Worm (Caenorhabditis elegans) whole organism, young adult: Measurements from ENCODE around the gene ykt-6.

Experiments used
- B0336.3 ChIP-seq: fragments of 200-800 bp; sonication (Bioruptor generic); IDR thresholded peaks from 2 replicates; pipeline ENCODE4 v1.3.6; 2022; ENCODE audit warnings: missing genetic modification characterization, missing compliant biosample characterization
- F10E7.11 ChIP-seq: sonication (generic microtip); optimal IDR thresholded peaks from 2 replicates; lab custom pipeline; 2017; ENCODE audit warnings: mild to moderate bottlenecking, missing genetic modification characterization, moderate library complexity, missing compliant biosample characterization
- F37B4.10 ChIP-seq: fragments of 200-800 bp; sonication (Bioruptor generic); IDR thresholded peaks from 2 replicates; pipeline ENCODE4 v1.3.6; 2022; ENCODE audit warnings: missing genetic modification characterization, missing compliant biosample characterization
- F52B5.7 ChIP-seq: sonication (generic microtip); optimal IDR thresholded peaks from 2 replicates; lab custom pipeline; 2016; ENCODE audit warnings: mild to moderate bottlenecking, missing genetic modification characterization, missing compliant biosample characterization
- F57A8.1 ChIP-seq: fragments of 200-800 bp; sonication (Bioruptor generic); optimal IDR thresholded peaks from 2 replicates; lab custom pipeline; 2018; ENCODE audit warnings: mild to moderate bottlenecking, missing genetic modification characterization, moderate library complexity, missing compliant biosample characterization
- F57C9.4 ChIP-seq: sonication (generic microtip); optimal IDR thresholded peaks from 2 replicates; lab custom pipeline; 2017; ENCODE audit warnings: mild to moderate bottlenecking, missing genetic modification characterization, missing compliant biosample characterization
- K12H6.12 ChIP-seq: fragments of 200-800 bp; sonication (Bioruptor generic); optimal IDR thresholded peaks from 2 replicates; lab custom pipeline; 2018; ENCODE audit warnings: mild to moderate bottlenecking, missing genetic modification characterization, missing compliant biosample characterization
- Y67H2A.10 ChIP-seq: fragments of 200-800 bp; sonication (Bioruptor generic); conservative IDR thresholded peaks from 2 replicates; pipeline ENCODE4 v1.3.6; 2022; ENCODE audit warnings: missing genetic modification reagents, missing genetic modification characterization, missing compliant biosample characterization
- aptf-3 ChIP-seq: fragments of 200-800 bp; sonication (Bioruptor generic); IDR thresholded peaks from 2 replicates; pipeline ENCODE4 v1.3.6; 2022; ENCODE audit warnings: missing genetic modification characterization, missing compliant biosample characterization
- atf-7 ChIP-seq: sonication (generic microtip); optimal IDR thresholded peaks from 2 replicates; lab custom pipeline; 2017; ENCODE audit warnings: mild to moderate bottlenecking, missing genetic modification characterization, missing compliant biosample characterization
- athp-1 ChIP-seq: sonication (generic microtip); optimal IDR thresholded peaks from 2 replicates; lab custom pipeline; 2017; ENCODE audit warnings: mild to moderate bottlenecking, missing genetic modification characterization, missing compliant biosample characterization
- ccch-3 ChIP-seq: fragments of 200-800 bp; sonication (Bioruptor generic); optimal IDR thresholded peaks from 2 replicates; lab custom pipeline; 2018; ENCODE audit warnings: mild to moderate bottlenecking, missing genetic modification characterization, missing compliant biosample characterization
- cebp-1 ChIP-seq, 2 experiments: fragments of 200-800 bp in 1 of 2; sonication (Bioruptor generic) in 1 of 2; sonication (generic microtip) in 1 of 2; IDR thresholded peaks in 1 of 2; optimal IDR thresholded peaks in 1 of 2; 2 replicates each; pipeline versions ENCODE4 v1.3.6 to Lab custom; 2017 to 2022; ENCODE audit warnings: missing compliant biosample characterization in 2 of 2, missing genetic modification characterization in 2 of 2, mild to moderate bottlenecking in 1 of 2, missing genetic modification reagents in 1 of 2, moderate library complexity in 1 of 2
- cebp-2 ChIP-seq: fragments of 200-800 bp; sonication (Bioruptor generic); IDR thresholded peaks from 2 replicates; pipeline ENCODE4 v1.3.6; 2022; ENCODE audit warnings: missing genetic modification characterization, missing compliant biosample characterization
- ceh-27 ChIP-seq: fragments of 200-800 bp; sonication (Bioruptor generic); optimal IDR thresholded peaks from 2 replicates; lab custom pipeline; 2018; ENCODE audit warnings: mild to moderate bottlenecking, missing genetic modification characterization, moderate library complexity, missing compliant biosample characterization
- ceh-79 ChIP-seq: sonication (generic microtip); optimal IDR thresholded peaks from 2 replicates; lab custom pipeline; 2017; ENCODE audit warnings: mild to moderate bottlenecking, missing genetic modification characterization, missing compliant biosample characterization
- die-1 ChIP-seq: sonication (generic microtip); optimal IDR thresholded peaks from 2 replicates; lab custom pipeline; 2016; ENCODE audit warnings: missing genotype, mild to moderate bottlenecking, missing genetic modification characterization, missing compliant biosample characterization
- efl-1 ChIP-seq: fragments of 150-350 bp; optimal IDR thresholded peaks from 2 replicates; lab custom pipeline; 2014; ENCODE audit warnings: missing biosample characterization, missing genetic modification reagents, missing genetic modification characterization
- egl-18 ChIP-seq: fragments of 200-800 bp; sonication (Bioruptor generic); IDR thresholded peaks from 2 replicates; pipeline ENCODE4 v1.3.6; 2022; ENCODE audit warnings: missing genetic modification reagents, missing genetic modification characterization, missing compliant biosample characterization
- egl-44 ChIP-seq: fragments of 200-800 bp; sonication (Bioruptor generic); IDR thresholded peaks from 2 replicates; pipeline ENCODE4 v1.3.6; 2022; ENCODE audit warnings: missing genetic modification reagents, missing genetic modification characterization, missing compliant biosample characterization
- egrh-3 ChIP-seq: fragments of 200-800 bp; sonication (Bioruptor generic); IDR thresholded peaks from 2 replicates; pipeline ENCODE4 v1.3.6; 2022; ENCODE audit warnings: missing genetic modification reagents, missing genetic modification characterization, missing compliant biosample characterization
- gei-17 ChIP-seq: fragments of 200-800 bp; sonication (Bioruptor generic); optimal IDR thresholded peaks from 2 replicates; lab custom pipeline; 2018; ENCODE audit warnings: mild to moderate bottlenecking, missing genetic modification characterization, missing compliant biosample characterization
- him-1 ChIP-seq: sonication (generic microtip); optimal IDR thresholded peaks from 2 replicates; lab custom pipeline; 2016; ENCODE audit warnings: missing genotype, missing genetic modification reagents, missing genetic modification characterization, missing compliant biosample characterization
- hlh-26 ChIP-seq: fragments of 200-800 bp; sonication (Bioruptor generic); conservative IDR thresholded peaks from 2 replicates; pipeline ENCODE4 v1.3.6; 2022; ENCODE audit warnings: missing genetic modification reagents, missing genetic modification characterization, missing compliant biosample characterization
- let-607 ChIP-seq, 2 experiments: fragments of 200-800 bp in 1 of 2; sonication (Bioruptor generic) in 1 of 2; sonication (generic microtip) in 1 of 2; optimal IDR thresholded peaks; 2 replicates each; lab custom pipeline; 2016 to 2018; ENCODE audit warnings: mild to moderate bottlenecking in 2 of 2, missing compliant biosample characterization in 2 of 2, missing genetic modification characterization in 2 of 2, moderate library complexity in 2 of 2, missing genotype in 1 of 2
- lin-40 ChIP-seq: sonication (generic microtip); optimal IDR thresholded peaks from 2 replicates; lab custom pipeline; 2016; ENCODE audit warnings: missing genetic modification characterization, mild to moderate bottlenecking, missing compliant biosample characterization, missing genotype, missing genetic modification reagents
- lir-1 ChIP-seq: fragments of 200-800 bp; sonication (Bioruptor generic); conservative IDR thresholded peaks from 2 replicates; pipeline ENCODE4 v1.3.6; 2022; ENCODE audit warnings: missing genetic modification reagents, missing genetic modification characterization, missing compliant biosample characterization
- lsy-27 ChIP-seq: sonication (generic microtip); optimal IDR thresholded peaks from 2 replicates; lab custom pipeline; 2017; ENCODE audit warnings: missing genetic modification characterization, mild to moderate bottlenecking, missing compliant biosample characterization, antibody characterized with exemption, missing genotype, borderline replicate concordance; ENCODE audit not compliant: insufficient read depth
- madf-10 ChIP-seq: sonication (generic microtip); optimal IDR thresholded peaks from 2 replicates; lab custom pipeline; 2016; ENCODE audit warnings: mild to moderate bottlenecking, missing genetic modification characterization, missing compliant biosample characterization
- madf-3 ChIP-seq: fragments of 200-800 bp; sonication (Bioruptor generic); IDR thresholded peaks from 2 replicates; pipeline ENCODE4 v1.3.6; 2022; ENCODE audit warnings: missing genetic modification reagents, missing genetic modification characterization, missing compliant biosample characterization
- mxl-1 ChIP-seq: sonication (generic microtip); optimal IDR thresholded peaks from 2 replicates; lab custom pipeline; 2016; ENCODE audit warnings: missing genetic modification characterization, missing compliant biosample characterization
- nfyb-1 ChIP-seq: fragments of 200-800 bp; sonication (Bioruptor generic); IDR thresholded peaks from 2 replicates; pipeline ENCODE4 v1.3.6; 2022; ENCODE audit warnings: missing genetic modification reagents, missing genetic modification characterization, missing compliant biosample characterization
- nhr-179 ChIP-seq: sonication (generic microtip); optimal IDR thresholded peaks from 2 replicates; lab custom pipeline; 2016; ENCODE audit warnings: mild to moderate bottlenecking, missing genetic modification characterization, missing compliant biosample characterization
- nhr-27 ChIP-seq: fragments of 200-800 bp; sonication (Bioruptor generic); optimal IDR thresholded peaks from 2 replicates; lab custom pipeline; 2018; ENCODE audit warnings: mild to moderate bottlenecking, missing genetic modification characterization, moderate library complexity, missing compliant biosample characterization
- nhr-80 ChIP-seq: sonication (generic microtip); optimal IDR thresholded peaks from 2 replicates; lab custom pipeline; 2016; ENCODE audit warnings: missing genetic modification characterization, missing compliant biosample characterization
- rec-8 ChIP-seq, 2 experiments: sonication (generic microtip); optimal IDR thresholded peaks; 2 replicates each; lab custom pipeline; 2016; ENCODE audit warnings: mild to moderate bottlenecking in 2 of 2, missing genetic modification characterization in 2 of 2, missing genetic modification reagents in 2 of 2, missing genotype in 2 of 2, missing biosample characterization in 1 of 2, missing compliant biosample characterization in 1 of 2, moderate library complexity in 1 of 2
- repo-1 ChIP-seq: sonication (generic microtip); optimal IDR thresholded peaks from 2 replicates; lab custom pipeline; 2017; ENCODE audit warnings: mild to moderate bottlenecking, missing genetic modification characterization, missing compliant biosample characterization
- rpc-1 ChIP-seq, 2 experiments: fragments of 150-350 bp in 1 of 2; sonication (generic microtip) in 1 of 2; optimal IDR thresholded peaks; 2 replicates each; lab custom pipeline; 2014 to 2018; ENCODE audit warnings: missing biosample characterization in 1 of 2, missing genetic modification characterization in 1 of 2, missing genetic modification reagents in 1 of 2, missing genotype in 1 of 2
- sea-2 ChIP-seq: fragments of 200-800 bp; sonication (Bioruptor generic); IDR thresholded peaks from 2 replicates; pipeline ENCODE4 v1.3.6; 2022; ENCODE audit warnings: missing genetic modification characterization, missing compliant biosample characterization
- snpc-1.3 ChIP-seq: sonication (generic microtip); optimal IDR thresholded peaks from 2 replicates; lab custom pipeline; 2017; ENCODE audit warnings: missing genetic modification characterization, mild to moderate bottlenecking, missing compliant biosample characterization, antibody characterized with exemption, moderate library complexity, missing genotype, missing genetic modification reagents; ENCODE audit not compliant: insufficient read depth
- sptf-2 ChIP-seq: fragments of 200-800 bp; sonication (Bioruptor generic); optimal IDR thresholded peaks from 2 replicates; lab custom pipeline; 2018; ENCODE audit warnings: mild to moderate bottlenecking, missing genetic modification characterization, missing compliant biosample characterization
- tbp1 ChIP-seq: fragments of 200-800 bp; sonication (Bioruptor generic); optimal IDR thresholded peaks from 2 replicates; lab custom pipeline; 2018; ENCODE audit warnings: mild to moderate bottlenecking, missing genetic modification characterization, missing compliant biosample characterization
- tbx-9 ChIP-seq: sonication (generic microtip); optimal IDR thresholded peaks from 2 replicates; lab custom pipeline; 2016; ENCODE audit warnings: borderline replicate concordance, missing genetic modification characterization, inconsistent platforms, missing compliant biosample characterization
- tlf-1 ChIP-seq: fragments of 200-800 bp; sonication (Bioruptor generic); optimal IDR thresholded peaks from 2 replicates; lab custom pipeline; 2018; ENCODE audit warnings: mild to moderate bottlenecking, missing genetic modification characterization, missing compliant biosample characterization
- xnd-1 ChIP-seq: sonication (generic microtip); optimal IDR thresholded peaks from 2 replicates; lab custom pipeline; 2016; ENCODE audit warnings: missing genotype, missing genetic modification reagents, missing genetic modification characterization, missing compliant biosample characterization
- zfh-2 ChIP-seq: fragments of 200-800 bp; sonication (Bioruptor generic); conservative IDR thresholded peaks from 2 replicates; pipeline ENCODE4 v1.3.6; 2022; ENCODE audit warnings: missing genetic modification reagents, missing genetic modification characterization, missing compliant biosample characterization
- zim-3 ChIP-seq: sonication (generic microtip); optimal IDR thresholded peaks from 2 replicates; lab custom pipeline; 2017; ENCODE audit warnings: mild to moderate bottlenecking, missing genetic modification characterization, moderate library complexity, missing compliant biosample characterization
- ztf-6 ChIP-seq: fragments of 200-800 bp; sonication (Bioruptor generic); IDR thresholded peaks from 2 replicates; pipeline ENCODE4 v1.3.6; 2022; ENCODE audit warnings: missing genetic modification reagents, missing genetic modification characterization, missing compliant biosample characterization

Gene ykt-6

DNA sequence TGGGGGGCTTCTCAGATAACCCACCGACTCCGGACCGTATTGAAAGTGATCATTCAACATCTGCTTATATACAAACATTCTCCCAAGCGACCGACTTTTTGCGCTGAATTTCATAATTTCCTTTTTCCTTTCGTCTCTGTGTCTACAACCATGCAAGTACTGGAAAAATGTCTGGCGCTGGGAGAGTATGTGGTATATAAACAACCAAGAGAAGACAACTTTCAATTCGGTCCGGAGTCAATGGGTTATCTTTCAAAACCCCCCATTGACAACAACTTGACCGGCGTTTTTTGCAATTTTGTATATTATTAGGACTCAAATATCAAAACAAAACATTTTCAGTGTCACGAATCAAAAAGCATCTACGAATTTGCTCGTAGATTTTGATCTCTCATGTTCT is 8.9 kb downstream of the ykt-6 start (continued):
- TF ChIP-seq gei-17 (GFP tag; lab: Kevin White, UChicago) (peak; percentile 83), cebp-2 (no peak), mxl-1 (tag; lab: Kevin White, UChicago) (no peak), ceh-27 (GFP tag; lab: Kevin White, UChicago) (peak; percentile 72), aptf-3 (GFP tag; lab: Robert Waterston, UW) (no peak), die-1 (tag; lab: Kevin White, UChicago) (peak; percentile 16), efl-1 (no peak), egl-44 (GFP tag; lab: Robert Waterston, UW) (peak; percentile 42; the same call in 1 of the 2 replicates), lin-40 (tag; lab: Kevin White, UChicago) (peak; percentile 90), F57A8.1 (no peak), zfh-2 (GFP tag; lab: Robert Waterston, UW) (no peak), nhr-179 (tag; lab: Kevin White, UChicago) (no peak), him-1 (tag; lab: Kevin White, UChicago) (no peak), sea-2 (no peak), ceh-79 (tag; lab: Kevin White, UChicago) (peak; percentile 67), repo-1 (tag; lab: Kevin White, UChicago) (peak; percentile 95), egl-18 (GFP tag; lab: Robert Waterston, UW) (no peak), F10E7.11 (tag; lab: Kevin White, UChicago) (no peak), zim-3 (tag; lab: Kevin White, UChicago) (peak; percentile 36), K12H6.12 (peak; percentile 41), Y67H2A.10 (GFP tag; lab: Robert Waterston, UW) (no peak), B0336.3 (GFP tag; lab: Robert Waterston, UW) (peak; percentile 88), egrh-3 (no peak), snpc-1.3 (tag; lab: Kevin White, UChicago) (peak; percentile 49), sptf-2 (GFP tag; lab: Kevin White, UChicago) (no peak), hlh-26 (GFP tag; lab: Robert Waterston, UW) (no peak), madf-10 (tag; lab: Kevin White, UChicago) (peak; percentile 62), tlf-1 (peak; percentile 51), athp-1 (tag; lab: Kevin White, UChicago) (peak; percentile 5), tbx-9 (tag; lab: Kevin White, UChicago) (no peak), lsy-27 (no peak), let-607 (tag; optimal IDR thresholded peaks at IDR 0.05; lab: Kevin White, UChicago) (peak; percentile 43 to 62), F52B5.7 (tag; lab: Kevin White, UChicago) (peak; percentile 38), atf-7 (peak; percentile 81), nfyb-1 (peak; percentile 94), rpc-1 (optimal IDR thresholded peaks at IDR 0.05; lab: Kevin White, UChicago) (peak; percentile 70), rpc-1 (tag; optimal IDR thresholded peaks at IDR 0.05; lab: Kevin White, UChicago) (peak; percentile 64), cebp-1 (GFP tag; IDR thresholded peaks at IDR 0.05; lab: Robert Waterston, UW) (peak; percentile 92), cebp-1 (tag; optimal IDR thresholded peaks at IDR 0.05; lab: Kevin White, UChicago) (peak; percentile 98), F57C9.4 (tag; lab: Kevin White, UChicago) (no peak), madf-3 (GFP tag; lab: Robert Waterston, UW) (no peak), ztf-6 (GFP tag; lab: Robert Waterston, UW) (no peak), xnd-1 (tag; lab: Kevin White, UChicago) (no peak), lir-1 (GFP tag; lab: Robert Waterston, UW) (no peak), nhr-80 (tag; lab: Kevin White, UChicago) (peak; percentile 52), ccch-3 (GFP tag; lab: Kevin White, UChicago) (no peak), F37B4.10 (GFP tag; lab: Robert Waterston, UW) (no peak), nhr-27 (tag; lab: Kevin White, UChicago) (peak; percentile 30), rec-8 (tag; optimal IDR thresholded peaks at IDR 0.05; lab: Kevin White, UChicago) (peak in 1 of 2 experiments; percentile 6), tbp1 (GFP tag; lab: Kevin White, UChicago) (peak; percentile 82)
